Fruit fly (Drosophila melanogaster) whole organism, embryonic: ENCODE results near the gene NFAT.

Experiments
- Ada2b ChIP-seq: fragments of 200-800 bp; sonication (Bioruptor generic); IDR thresholded peaks from 2 replicates; pipeline ENCODE4 v1.3.6; 2022; ENCODE audit warnings: missing biosample characterization, missing genetic modification characterization
- Atf3 ChIP-seq: fragments of 200-800 bp; sonication (Bioruptor generic); optimal IDR thresholded peaks from 3 replicates; lab custom pipeline; 2016; ENCODE audit warnings: missing biosample characterization, missing genetic modification characterization
- BEAF-32 ChIP-seq: fragments of 200-800 bp; sonication (Bioruptor generic); optimal IDR thresholded peaks from 3 replicates; lab custom pipeline; 2017; ENCODE audit warnings: missing biosample characterization, missing genetic modification characterization, mild to moderate bottlenecking, moderate library complexity, missing genetic modification reagents
- CG10431 ChIP-seq: fragments of 200-800 bp; sonication (Bioruptor generic); optimal IDR thresholded peaks from 3 replicates; lab custom pipeline; 2018; ENCODE audit warnings: missing biosample characterization, mild to moderate bottlenecking, missing genetic modification characterization
- CG10565 ChIP-seq: fragments of 200-800 bp; sonication (Bioruptor generic); optimal IDR thresholded peaks from 3 replicates; lab custom pipeline; 2016; ENCODE audit warnings: missing biosample characterization, mild to moderate bottlenecking, missing genetic modification characterization
- CG11560 ChIP-seq: fragments of 200-800 bp; sonication (Bioruptor generic); IDR thresholded peaks from 3 replicates; pipeline ENCODE4 v1.3.6; 2022; ENCODE audit warnings: missing biosample characterization, missing genetic modification characterization
- CG13894 ChIP-seq: fragments of 200-800 bp; sonication (Bioruptor generic); optimal IDR thresholded peaks from 3 replicates; lab custom pipeline; 2018; ENCODE audit warnings: missing biosample characterization, mild to moderate bottlenecking, missing genetic modification characterization, moderate library complexity
- CG14050 ChIP-seq: fragments of 200-800 bp; sonication (Bioruptor generic); IDR thresholded peaks from 3 replicates; pipeline ENCODE4 v1.3.6; 2022; ENCODE audit warnings: missing biosample characterization, missing genetic modification characterization
- CG15601 ChIP-seq: fragments of 200-800 bp; sonication (Bioruptor generic); optimal IDR thresholded peaks from 3 replicates; lab custom pipeline; 2019; ENCODE audit warnings: missing biosample characterization, mild to moderate bottlenecking, missing genetic modification characterization, moderate library complexity
- CG16813 ChIP-seq: fragments of 200-800 bp; sonication (Bioruptor generic); IDR thresholded peaks from 3 replicates; pipeline ENCODE4 v1.3.6; 2022; ENCODE audit warnings: missing biosample characterization, missing genetic modification characterization; ENCODE audit not compliant: partially characterized antibody
- CG17361 ChIP-seq: fragments of 200-800 bp; sonication (Bioruptor generic); IDR thresholded peaks from 3 replicates; pipeline ENCODE4 v1.3.6; 2022; ENCODE audit warnings: missing biosample characterization, missing genetic modification characterization
- CG1792 ChIP-seq: fragments of 200-800 bp; sonication (Bioruptor generic); optimal IDR thresholded peaks from 2 replicates; lab custom pipeline; 2016; ENCODE audit warnings: missing biosample characterization, missing genetic modification characterization
- CG18262 ChIP-seq: fragments of 200-800 bp; optimal IDR thresholded peaks from 3 replicates; lab custom pipeline; 2019; ENCODE audit warnings: missing biosample characterization, mild to moderate bottlenecking, missing genetic modification characterization, moderate library complexity
- CG32772 ChIP-seq: fragments of 200-800 bp; sonication (Bioruptor generic); IDR thresholded peaks from 2 replicates; pipeline ENCODE4 v1.3.6; 2022; ENCODE audit warnings: missing biosample characterization, missing genetic modification characterization
- CG3407 ChIP-seq: fragments of 200-800 bp; sonication (Bioruptor generic); optimal IDR thresholded peaks from 2 replicates; lab custom pipeline; 2018; ENCODE audit warnings: missing biosample characterization, mild to moderate bottlenecking, missing genetic modification characterization
- CG3838 ChIP-seq: fragments of 200-800 bp; sonication (Bioruptor generic); optimal IDR thresholded peaks from 3 replicates; lab custom pipeline; 2016; ENCODE audit warnings: missing biosample characterization, missing genetic modification characterization
- CG4360 ChIP-seq: fragments of 200-800 bp; sonication (Bioruptor generic); IDR thresholded peaks from 2 replicates; pipeline ENCODE4 v1.3.6; 2022; ENCODE audit warnings: missing biosample characterization, missing genetic modification characterization
- CG43689 ChIP-seq: fragments of 200-800 bp; sonication (Bioruptor generic); IDR thresholded peaks from 2 replicates; pipeline ENCODE4 v1.3.6; 2022; ENCODE audit warnings: missing biosample characterization, missing genetic modification characterization
- CG4730 ChIP-seq: fragments of 200-800 bp; sonication (Bioruptor generic); IDR thresholded peaks from 2 replicates; pipeline ENCODE4 v1.3.6; 2022; ENCODE audit warnings: missing biosample characterization, missing genetic modification characterization
- CG6689 ChIP-seq: fragments of 200-800 bp; sonication (Bioruptor generic); IDR thresholded peaks from 2 replicates; pipeline ENCODE4 v1.3.6; 2022; ENCODE audit warnings: missing biosample characterization, missing genetic modification characterization
- CG7963 ChIP-seq: fragments of 200-800 bp; sonication (Bioruptor generic); IDR thresholded peaks from 3 replicates; pipeline ENCODE4 v1.3.6; 2022; ENCODE audit warnings: missing biosample characterization, missing genetic modification characterization; ENCODE audit not compliant: partially characterized antibody
- CrebB ChIP-seq: fragments of 200-800 bp; sonication (Bioruptor generic); optimal IDR thresholded peaks from 3 replicates; lab custom pipeline; 2018; ENCODE audit warnings: missing biosample characterization, mild to moderate bottlenecking, missing genetic modification characterization
- HmgD ChIP-seq: fragments of 200-800 bp; sonication (Bioruptor generic); optimal IDR thresholded peaks from 3 replicates; lab custom pipeline; 2016; ENCODE audit warnings: missing biosample characterization, missing genetic modification characterization
- Kr ChIP-seq: fragments of 200-800 bp; sonication (Bioruptor generic); optimal IDR thresholded peaks from 2 replicates; lab custom pipeline; 2017; ENCODE audit warnings: missing biosample characterization, mild to moderate bottlenecking, missing genetic modification characterization
- Lhr ChIP-seq: fragments of 200-800 bp; sonication (Bioruptor generic); optimal IDR thresholded peaks from 3 replicates; lab custom pipeline; 2017; ENCODE audit warnings: mild to moderate bottlenecking, missing biosample characterization, missing genetic modification reagents, missing genetic modification characterization
- Mes4 ChIP-seq: fragments of 200-800 bp; sonication (Bioruptor generic); optimal IDR thresholded peaks from 2 replicates; lab custom pipeline; 2016; ENCODE audit warnings: missing biosample characterization, missing genetic modification characterization
- Oaz ChIP-seq: fragments of 200-800 bp; sonication (Bioruptor generic); IDR thresholded peaks from 2 replicates; pipeline ENCODE4 v1.3.6; 2022; ENCODE audit warnings: missing biosample characterization, missing genetic modification characterization
- Opbp ChIP-seq: fragments of 200-800 bp; sonication (Bioruptor generic); IDR thresholded peaks from 3 replicates; pipeline ENCODE4 v1.3.6; 2022; ENCODE audit warnings: missing biosample characterization, missing genetic modification characterization; ENCODE audit not compliant: partially characterized antibody
- ap ChIP-seq: fragments of 200-800 bp; sonication (Bioruptor generic); IDR thresholded peaks from 2 replicates; pipeline ENCODE4 v1.3.6; 2022; ENCODE audit warnings: missing biosample characterization, missing genetic modification characterization
- ato ChIP-seq: fragments of 200-800 bp; sonication (Bioruptor generic); IDR thresholded peaks from 2 replicates; pipeline ENCODE4 v1.3.6; 2022; ENCODE audit warnings: missing biosample characterization, missing genetic modification characterization; ENCODE audit not compliant: partially characterized antibody
- bsh ChIP-seq, 2 experiments: fragments of 200-800 bp; sonication (Bioruptor generic); optimal IDR thresholded peaks; 2 replicates each; lab custom pipeline; 2017 to 2018; ENCODE audit warnings: mild to moderate bottlenecking in 2 of 2, missing biosample characterization in 2 of 2, missing genetic modification characterization in 2 of 2, moderate library complexity in 1 of 2
- chinmo ChIP-seq: fragments of 200-800 bp; sonication (Bioruptor generic); IDR thresholded peaks from 4 replicates; pipeline ENCODE4 v1.3.6; 2022; ENCODE audit warnings: missing biosample characterization, missing genetic modification characterization; ENCODE audit not compliant: partially characterized antibody
- chm ChIP-seq: fragments of 200-800 bp; sonication (Bioruptor generic); IDR thresholded peaks from 2 replicates; pipeline ENCODE4 v1.3.6; 2022; ENCODE audit warnings: missing biosample characterization, missing genetic modification characterization
- corto ChIP-seq: fragments of 200-800 bp; sonication (Bioruptor generic); optimal IDR thresholded peaks from 2 replicates; lab custom pipeline; 2016; ENCODE audit warnings: missing biosample characterization, mild to moderate bottlenecking, missing genetic modification characterization, moderate library complexity
- fd96Cb ChIP-seq: fragments of 200-800 bp; sonication (Bioruptor generic); optimal IDR thresholded peaks from 2 replicates; lab custom pipeline; 2018; ENCODE audit warnings: missing biosample characterization, mild to moderate bottlenecking, missing genetic modification characterization, moderate library complexity
- gro ChIP-seq: fragments of 200-800 bp; sonication (Bioruptor generic); optimal IDR thresholded peaks from 2 replicates; lab custom pipeline; 2016; ENCODE audit warnings: missing biosample characterization, missing genetic modification characterization
- klu ChIP-seq: fragments of 200-800 bp; sonication (Bioruptor generic); IDR thresholded peaks from 2 replicates; pipeline ENCODE4 v1.3.6; 2022; ENCODE audit warnings: missing biosample characterization, missing genetic modification characterization
- knrl ChIP-seq: fragments of 200-800 bp; sonication (Bioruptor generic); IDR thresholded peaks from 3 replicates; pipeline ENCODE4 v1.3.6; 2022; ENCODE audit warnings: missing biosample characterization, missing genetic modification characterization; ENCODE audit not compliant: partially characterized antibody
- lbe ChIP-seq: fragments of 200-800 bp; sonication (Bioruptor generic); optimal IDR thresholded peaks from 2 replicates; lab custom pipeline; 2016; ENCODE audit warnings: missing biosample characterization, mild to moderate bottlenecking, missing genetic modification characterization
- lmd ChIP-seq: fragments of 200-800 bp; sonication (Bioruptor generic); IDR thresholded peaks from 2 replicates; pipeline ENCODE4 v1.3.6; 2022; ENCODE audit warnings: missing biosample characterization, missing genetic modification characterization
- lov ChIP-seq, 2 experiments: fragments of 200-800 bp in 1 of 2; fragments of >200 bp in 1 of 2; sonication (Bioruptor generic) in 1 of 2; IDR thresholded peaks in 1 of 2; optimal IDR thresholded peaks in 1 of 2; 2 replicates in 1 of 2; 3 replicates in 1 of 2; pipeline versions ENCODE4 v1.3.6 to Lab custom; 2017 to 2022; ENCODE audit warnings: missing biosample characterization in 1 of 2, missing genetic modification characterization in 1 of 2
- peb ChIP-seq: fragments of 200-800 bp; sonication (Bioruptor generic); IDR thresholded peaks from 2 replicates; pipeline ENCODE4 v1.3.6; 2022; ENCODE audit warnings: missing biosample characterization, missing genetic modification characterization
- pnt ChIP-seq: fragments of 200-800 bp; sonication (Bioruptor generic); optimal IDR thresholded peaks from 3 replicates; lab custom pipeline; 2016; ENCODE audit warnings: missing biosample characterization, missing genetic modification characterization
- psq ChIP-seq: fragments of 200-800 bp; sonication (Bioruptor generic); optimal IDR thresholded peaks from 2 replicates; lab custom pipeline; 2017; ENCODE audit warnings: missing biosample characterization, missing genetic modification characterization
- pum ChIP-seq: fragments of 200-800 bp; sonication (Bioruptor generic); optimal IDR thresholded peaks from 2 replicates; lab custom pipeline; 2016; ENCODE audit warnings: missing biosample characterization, missing genetic modification characterization
- scrt ChIP-seq: fragments of 200-800 bp; sonication (Bioruptor generic); optimal IDR thresholded peaks from 2 replicates; lab custom pipeline; 2018; ENCODE audit warnings: missing biosample characterization, mild to moderate bottlenecking, missing genetic modification characterization, moderate library complexity
- slbo ChIP-seq: fragments of 200-800 bp; sonication (Bioruptor generic); IDR thresholded peaks from 2 replicates; pipeline ENCODE4 v1.3.6; 2022; ENCODE audit warnings: missing biosample characterization, missing genetic modification characterization
- sr ChIP-seq: fragments of 200-800 bp; sonication (Bioruptor generic); IDR thresholded peaks from 3 replicates; pipeline ENCODE4 v1.3.6; 2022; ENCODE audit warnings: missing biosample characterization, missing genetic modification characterization
- sug ChIP-seq: fragments of 200-800 bp; optimal IDR thresholded peaks from 2 replicates; lab custom pipeline; 2019; ENCODE audit warnings: missing biosample characterization, mild to moderate bottlenecking, missing genetic modification characterization, moderate library complexity
- toy ChIP-seq: fragments of 200-800 bp; sonication (Bioruptor generic); IDR thresholded peaks from 2 replicates; pipeline ENCODE4 v1.3.6; 2022; ENCODE audit warnings: missing biosample characterization, missing genetic modification characterization
- unpg ChIP-seq: fragments of 200-800 bp; sonication (Bioruptor generic); optimal IDR thresholded peaks from 3 replicates; lab custom pipeline; 2018; ENCODE audit warnings: missing biosample characterization, mild to moderate bottlenecking, missing genetic modification characterization, moderate library complexity

The NFAT gene

DNA sequence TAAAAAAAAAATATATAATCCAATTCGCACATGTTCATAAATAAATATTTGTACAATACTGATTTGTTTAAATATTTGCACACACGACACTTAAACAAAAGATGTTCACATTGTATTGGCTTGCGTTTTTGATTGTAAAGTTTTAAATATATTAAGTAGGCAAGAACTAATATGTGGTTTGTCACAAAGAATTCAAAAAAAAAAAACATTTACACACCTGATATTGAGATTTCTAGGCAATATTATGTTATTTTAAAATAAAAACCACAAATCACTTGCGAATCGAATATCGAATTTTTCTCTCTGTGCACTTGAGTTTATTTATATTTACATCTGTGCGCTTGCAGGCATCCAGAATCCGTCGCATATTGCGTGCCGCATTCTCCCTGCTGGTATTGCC lies 55.0 kb downstream of the NFAT start (continued):
- TF ChIP-seq Oaz: no peak
- TF ChIP-seq Ada2b: peak; percentile 26; the same call in 1 of the 2 replicates
- no peak for TF ChIP-seq sr (GFP tag; lab: Robert Waterston, UW)
- TF ChIP-seq CG3407: no peak
- TF ChIP-seq chinmo (GFP tag; lab: Robert Waterston, UW): no peak
- TF ChIP-seq CG18262 (tag; lab: Kevin White, UChicago): peak; percentile 35
- no peak for TF ChIP-seq CG11560 (tag; lab: Robert Waterston, UW)
- TF ChIP-seq Mes4 (GFP tag; lab: Kevin White, UChicago): no peak
- TF ChIP-seq CG10565 (GFP tag; lab: Kevin White, UChicago): no peak
- peak; percentile 53 for TF ChIP-seq unpg (GFP tag; lab: Kevin White, UChicago)
- no peak for TF ChIP-seq Lhr (GFP tag; lab: Kevin White, UChicago)
- no peak for TF ChIP-seq gro (GFP tag; lab: Kevin White, UChicago)
- no peak for TF ChIP-seq Atf3 (GFP tag; lab: Kevin White, UChicago)
- peak in 1 of 2 experiments; percentile 38 for TF ChIP-seq bsh (GFP tag; optimal IDR thresholded peaks at IDR 0.05; lab: Kevin White, UChicago)
- peak; percentile 57 for TF ChIP-seq lbe (GFP tag; lab: Kevin White, UChicago)
- peak; percentile 13; the same call in 1 of the 2 replicates for TF ChIP-seq slbo (GFP tag; lab: Robert Waterston, UW)
- no peak for TF ChIP-seq CG7963 (GFP tag; lab: Robert Waterston, UW)
- no peak for TF ChIP-seq CG4360 (GFP tag; lab: Robert Waterston, UW)
- TF ChIP-seq CG1792: no peak
- TF ChIP-seq CG13894 (tag; lab: Kevin White, UChicago): no peak
- no peak for TF ChIP-seq toy
- no peak for TF ChIP-seq knrl (GFP tag; lab: Robert Waterston, UW)
- TF ChIP-seq BEAF-32 (GFP tag; lab: Kevin White, UChicago): no peak
- TF ChIP-seq psq: no peak
- no peak for TF ChIP-seq CG3838 (GFP tag; lab: Kevin White, UChicago)
- no peak for TF ChIP-seq chm (GFP tag; lab: Robert Waterston, UW)
- TF ChIP-seq peb (GFP tag; lab: Robert Waterston, UW): no peak
- no peak for TF ChIP-seq CG32772 (GFP tag; lab: Robert Waterston, UW)
- TF ChIP-seq sug (tag; lab: Kevin White, UChicago): no peak
- no peak for TF ChIP-seq CG10431 (GFP tag; lab: Kevin White, UChicago)
- peak; percentile 15 for TF ChIP-seq fd96Cb
- no peak for TF ChIP-seq CG14050
- no peak for TF ChIP-seq CG43689 (GFP tag; lab: Robert Waterston, UW)
- no peak for TF ChIP-seq lov (optimal IDR thresholded peaks at IDR 0.05; lab: Kevin White, UChicago)
- no peak for TF ChIP-seq lov (GFP tag; IDR thresholded peaks at IDR 0.05; lab: Robert Waterston, UW)
- no peak for TF ChIP-seq Kr (GFP tag; lab: Kevin White, UChicago)
- no peak for TF ChIP-seq Opbp (GFP tag; lab: Robert Waterston, UW)
- TF ChIP-seq HmgD (GFP tag; lab: Kevin White, UChicago): no peak
- TF ChIP-seq CG4730: no peak
- no peak for TF ChIP-seq corto
- TF ChIP-seq lmd (GFP tag; lab: Robert Waterston, UW): 0 out of 2 replicates have a peak, but pooled peaks have one; percentile 18
- no peak for TF ChIP-seq ap
- TF ChIP-seq CG6689 (GFP tag; lab: Robert Waterston, UW): no peak
- no peak for TF ChIP-seq ato
- no peak for TF ChIP-seq CG16813 (GFP tag; lab: Robert Waterston, UW)
- no peak for TF ChIP-seq CrebB (tag; lab: Kevin White, UChicago)
- no peak for TF ChIP-seq klu (GFP tag; lab: Robert Waterston, UW)
- TF ChIP-seq CG15601: no peak
- no peak for TF ChIP-seq scrt
- no peak for TF ChIP-seq pnt (GFP tag; lab: Kevin White, UChicago)
- TF ChIP-seq CG17361 (GFP tag; lab: Robert Waterston, UW): peak; percentile 43; the same call in 1 of the 3 replicates
- no peak for TF ChIP-seq pum
